Worm (Caenorhabditis elegans): ENCODE results near the gene mrps-16.

Gene mrps-16

DNA sequence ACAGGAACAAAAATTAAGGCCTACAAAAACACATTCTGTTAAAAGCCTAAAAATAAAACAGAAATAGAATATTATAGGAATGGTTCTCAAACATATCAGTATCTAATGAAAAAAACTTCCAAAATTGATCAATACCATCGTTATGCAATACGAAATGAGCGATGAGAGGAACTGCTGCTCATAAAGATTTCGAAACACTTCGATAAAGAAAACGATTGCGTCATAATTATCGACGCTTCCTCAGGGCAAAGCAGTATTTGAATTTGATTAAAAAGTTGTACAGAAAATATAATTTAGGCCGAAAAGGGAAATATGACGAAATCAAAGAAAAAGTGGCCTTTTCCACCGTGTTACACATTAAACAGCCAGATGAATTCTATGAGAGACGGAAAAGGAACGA, 43.9 kb downstream of the mrps-16 start:
- no peak for TF ChIP-seq lin-35 (GFP tag; optimal IDR thresholded peaks at IDR 0.05)
- no peak for TF ChIP-seq zim-3 (tag; optimal IDR thresholded peaks at IDR 0.05)
- no peak for TF ChIP-seq ztf-6 (GFP tag; IDR thresholded peaks at IDR 0.05)
- no peak for TF ChIP-seq egl-18 (GFP tag; IDR thresholded peaks at IDR 0.05)
- TF ChIP-seq lin-54 (GFP tag; optimal IDR thresholded peaks at IDR 0.05): no peak
- TF ChIP-seq unc-130 (GFP tag; optimal IDR thresholded peaks at IDR 0.05): no peak
- no peak for TF ChIP-seq lsy-27 (tag; optimal IDR thresholded peaks at IDR 0.05; ENCODE audit: borderline replicate concordance, insufficient read depth)
- no peak for TF ChIP-seq nhr-179 (tag; optimal IDR thresholded peaks at IDR 0.05)
- TF ChIP-seq snpc-3.4 (tag; optimal IDR thresholded peaks at IDR 0.05): no peak
- no peak for TF ChIP-seq egrh-3 (GFP tag; IDR thresholded peaks at IDR 0.05)
- no peak for TF ChIP-seq tbx-9 (tag; optimal IDR thresholded peaks at IDR 0.05; ENCODE audit: borderline replicate concordance)
- no peak for TF ChIP-seq hmg-20 (GFP tag; IDR thresholded peaks at IDR 0.05)
- no peak for TF ChIP-seq rec-8 (tag; optimal IDR thresholded peaks at IDR 0.05)
- TF ChIP-seq pha-4 (tag; optimal IDR thresholded peaks at IDR 0.05): no peak
- no peak for TF ChIP-seq ZK185.1 (tag; optimal IDR thresholded peaks at IDR 0.05; ENCODE audit: poor library complexity, severe bottlenecking)
- TF ChIP-seq cebp-1 (GFP tag; IDR thresholded peaks at IDR 0.05): no peak
- no peak for TF ChIP-seq cebp-1 (tag; optimal IDR thresholded peaks at IDR 0.05)
- TF ChIP-seq F10E7.11 (tag; optimal IDR thresholded peaks at IDR 0.05): no peak
- TF ChIP-seq nfya-2 (GFP tag; IDR thresholded peaks at IDR 0.05): no peak

- TF ChIP-seq aptf-3 (GFP tag; IDR thresholded peaks at IDR 0.05): no peak
- TF ChIP-seq mes-4 (tag; optimal IDR thresholded peaks at IDR 0.05): no peak
- TF ChIP-seq hlh-12 (tag; optimal IDR thresholded peaks at IDR 0.05): no peak
- no peak for TF ChIP-seq fkh-3 (tag; optimal IDR thresholded peaks at IDR 0.05)
- no peak for TF ChIP-seq unc-62 (GFP tag; optimal IDR thresholded peaks at IDR 0.05)
These were observed 44.7 kb downstream of the mrps-16 start, which contains the start of gene ZK177.2 for ce11 chrII:5518910-5519309. TSS of gene ZK177.2 (plus strand) at chrII:5519210.

- TF ChIP-seq madf-10 (tag; optimal IDR thresholded peaks at IDR 0.05): no peak
- TF ChIP-seq ztf-3 (GFP tag; optimal IDR thresholded peaks at IDR 0.05): no peak
- no peak for TF ChIP-seq B0261.1 (tag; optimal IDR thresholded peaks at IDR 0.05)
- TF ChIP-seq hlh-12 (tag; optimal IDR thresholded peaks at IDR 0.05): no peak
- TF ChIP-seq F49E8.2 (tag; optimal IDR thresholded peaks at IDR 0.05; ENCODE audit: insufficient read depth): no peak
- TF ChIP-seq ztf-6 (GFP tag; IDR thresholded peaks at IDR 0.05): no peak
- no peak for TF ChIP-seq madf-3 (GFP tag; IDR thresholded peaks at IDR 0.05)
- TF ChIP-seq lsl-1 (GFP tag; optimal IDR thresholded peaks at IDR 0.05): no peak
- TF ChIP-seq lin-40 (tag; optimal IDR thresholded peaks at IDR 0.05): no peak
- no peak for TF ChIP-seq lir-1 (GFP tag; conservative IDR thresholded peaks at IDR 0.05)
- no peak for TF ChIP-seq athp-1 (tag; optimal IDR thresholded peaks at IDR 0.05)
- TF ChIP-seq D2030.7 (GFP tag; IDR thresholded peaks at IDR 0.05): no peak
- no peak for TF ChIP-seq T07F8.4 (tag; optimal IDR thresholded peaks at IDR 0.05)
These were observed 47.2 kb downstream of the mrps-16 start, which contains the start of gene ZK177.12 for ce11 chrII:5521411-5521810. TSS of gene ZK177.12 (plus strand) at chrII:5521711.

- TF ChIP-seq sea-2 (GFP tag; IDR thresholded peaks at IDR 0.05) (no peak), hrde-1 (tag; optimal IDR thresholded peaks at IDR 0.05; ENCODE audit: borderline replicate concordance) (no peak), fkh-3 (tag; optimal IDR thresholded peaks at IDR 0.05) (no peak), xnd-1 (tag; optimal IDR thresholded peaks at IDR 0.05) (no peak), athp-1 (tag; optimal IDR thresholded peaks at IDR 0.05) (no peak), ceh-91 (GFP tag; IDR thresholded peaks at IDR 0.05) (no peak), efl-1 (GFP tag; optimal IDR thresholded peaks at IDR 0.05) (no peak), ztf-18 (tag; optimal IDR thresholded peaks at IDR 0.05) (no peak), attf-3 (GFP tag; conservative IDR thresholded peaks at IDR 0.05) (no peak), bed-1 (GFP tag; IDR thresholded peaks at IDR 0.05) (no peak), C06A6.2 (GFP tag; conservative IDR thresholded peaks at IDR 0.05) (no peak), Y56A3A.18 (GFP tag; IDR thresholded peaks at IDR 0.05) (no peak), F23B12.7 (tag; optimal IDR thresholded peaks at IDR 0.05; ENCODE audit: insufficient read depth) (no peak), lsy-27 (tag; optimal IDR thresholded peaks at IDR 0.05; ENCODE audit: borderline replicate concordance, insufficient read depth) (no peak)
These were observed 48.5 kb downstream of the mrps-16 start, which contains the start of gene ZK177.11 for ce11 chrII:5522637-5523036. TSS of gene ZK177.11 (plus strand) at chrII:5522937.

Data from whole organism, young adult.